Worm (Caenorhabditis elegans) whole organism, L1 larva: ENCODE data around the gene arle-14.

ENCODE experiments used
- C16A3.4 ChIP-seq: fragments of 150-350 bp; optimal IDR thresholded peaks from 2 replicates; lab custom pipeline; 2014; ENCODE audit warnings: missing biosample characterization, missing genetic modification characterization
- aha-1 ChIP-seq: fragments of 150-350 bp; optimal IDR thresholded peaks from 2 replicates; lab custom pipeline; 2014; ENCODE audit warnings: missing biosample characterization, missing genetic modification characterization
- aly-2 ChIP-seq: fragments of 150-350 bp; optimal IDR thresholded peaks from 2 replicates; lab custom pipeline; 2014; ENCODE audit warnings: missing biosample characterization, missing genetic modification characterization
- ama-1 ChIP-seq: fragments of 150-350 bp; optimal IDR thresholded peaks from 2 replicates; lab custom pipeline; 2014
- blmp-1 ChIP-seq: fragments of 150-350 bp; optimal IDR thresholded peaks from 2 replicates; lab custom pipeline; 2014; ENCODE audit warnings: missing biosample characterization, missing genetic modification characterization
- ceh-82 ChIP-seq, 3 experiments: fragments of 150-350 bp in 1 of 3; sonication (generic microtip) in 2 of 3; optimal IDR thresholded peaks; 2 replicates each; lab custom pipeline; 2014 to 2017; ENCODE audit warnings: missing biosample characterization in 3 of 3, missing genetic modification characterization in 3 of 3
- ceh-90 ChIP-seq: sonication (generic microtip); optimal IDR thresholded peaks from 2 replicates; lab custom pipeline; 2016; ENCODE audit warnings: missing genetic modification characterization, missing compliant biosample characterization
- dpl-1 ChIP-seq, 3 experiments: fragments of 150-350 bp in 2 of 3; sonication (generic microtip) in 1 of 3; optimal IDR thresholded peaks; 2 replicates each; lab custom pipeline; 2014 to 2017; ENCODE audit warnings: missing biosample characterization in 3 of 3, missing genetic modification characterization in 3 of 3, missing genetic modification reagents in 3 of 3
- dsc-1 ChIP-seq: sonication (generic microtip); optimal IDR thresholded peaks from 2 replicates; lab custom pipeline; 2016; ENCODE audit warnings: mild to moderate bottlenecking, missing genetic modification characterization, missing compliant biosample characterization
- efl-1 ChIP-seq, 4 experiments: fragments of 150-350 bp; optimal IDR thresholded peaks in 3 of 4; peaks in 1 of 4; 1 replicate in 1 of 4; 2 replicates in 3 of 4; lab custom pipeline; 2014; ENCODE audit warnings: missing biosample characterization in 2 of 4, missing genetic modification characterization in 2 of 4, missing genetic modification reagents in 2 of 4
- egl-13 ChIP-seq: sonication (generic microtip); optimal IDR thresholded peaks from 2 replicates; lab custom pipeline; 2016; ENCODE audit warnings: missing genotype, missing genetic modification reagents, missing genetic modification characterization, missing compliant biosample characterization
- elt-2 ChIP-seq: sonication (generic microtip); optimal IDR thresholded peaks from 2 replicates; lab custom pipeline; 2016; ENCODE audit warnings: missing genetic modification characterization, mild to moderate bottlenecking, inconsistent platforms, missing compliant biosample characterization, missing genetic modification reagents
- elt-3 ChIP-seq, 6 experiments: fragments of 150-350 bp in 1 of 6; sonication (generic microtip); optimal IDR thresholded peaks; 2 replicates each; lab custom pipeline; 2017 to 2018; ENCODE audit warnings: missing biosample characterization in 6 of 6, missing genetic modification characterization in 6 of 6, inconsistent platforms in 1 of 6
- ets-5 ChIP-seq: fragments of 200-800 bp; sonication (Bioruptor generic); IDR thresholded peaks from 2 replicates; pipeline ENCODE4 v1.3.6; 2022; ENCODE audit warnings: missing genetic modification characterization, missing compliant biosample characterization
- grh-1 ChIP-seq: fragments of 200-800 bp; sonication (Bioruptor generic); IDR thresholded peaks from 2 replicates; pipeline ENCODE4 v1.3.6; 2022; ENCODE audit warnings: missing genetic modification reagents, missing genetic modification characterization, missing compliant biosample characterization
- hlh-17 ChIP-seq: fragments of 200-800 bp; sonication (Bioruptor generic); optimal IDR thresholded peaks from 2 replicates; lab custom pipeline; 2018; ENCODE audit warnings: missing genetic modification characterization, mild to moderate bottlenecking, missing compliant biosample characterization, moderate library complexity, borderline replicate concordance
- hpl-2 ChIP-seq: fragments of 150-350 bp; optimal IDR thresholded peaks from 2 replicates; lab custom pipeline; 2014; ENCODE audit warnings: missing biosample characterization, missing genetic modification reagents, missing genetic modification characterization
- irx-1 ChIP-seq: sonication (generic microtip); optimal IDR thresholded peaks from 2 replicates; lab custom pipeline; 2016; ENCODE audit warnings: missing genetic modification characterization, missing compliant biosample characterization
- isw-1 ChIP-seq: fragments of 200-800 bp; sonication (Bioruptor generic); IDR thresholded peaks from 2 replicates; pipeline ENCODE4 v1.3.6; 2022; ENCODE audit warnings: missing genetic modification characterization, missing compliant biosample characterization
- jun-1 ChIP-seq: fragments of 150-350 bp; optimal IDR thresholded peaks from 2 replicates; lab custom pipeline; 2014; ENCODE audit warnings: missing biosample characterization, missing genetic modification reagents, missing genetic modification characterization
- lin-13 ChIP-seq: fragments of 150-350 bp; optimal IDR thresholded peaks from 2 replicates; lab custom pipeline; 2014; ENCODE audit warnings: missing biosample characterization, missing genetic modification reagents, missing genetic modification characterization
- lin-14 ChIP-seq: fragments of 200-800 bp; sonication (Bioruptor generic); optimal IDR thresholded peaks from 2 replicates; lab custom pipeline; 2018; ENCODE audit warnings: mild to moderate bottlenecking, missing genetic modification characterization, moderate library complexity, missing compliant biosample characterization
- lin-15B ChIP-seq: fragments of 150-350 bp; sonication (generic microtip); optimal IDR thresholded peaks from 3 replicates; lab custom pipeline; 2014; ENCODE audit warnings: missing biosample characterization, missing genetic modification characterization
- lin-35 ChIP-seq, 2 experiments: fragments of 150-350 bp; optimal IDR thresholded peaks; 2 replicates each; lab custom pipeline; 2014; ENCODE audit warnings: missing biosample characterization in 2 of 2, missing genetic modification characterization in 2 of 2, missing genetic modification reagents in 2 of 2
- lin-39 ChIP-seq: fragments of 150-350 bp; optimal IDR thresholded peaks from 2 replicates; lab custom pipeline; 2014; ENCODE audit warnings: missing biosample characterization, missing genetic modification reagents, missing genetic modification characterization
- lir-3 ChIP-seq: sonication (generic microtip); optimal IDR thresholded peaks from 2 replicates; lab custom pipeline; 2016; ENCODE audit warnings: mild to moderate bottlenecking, missing genetic modification characterization, moderate library complexity, missing compliant biosample characterization; ENCODE audit not compliant: poor library complexity
- lsy-2 ChIP-seq, 2 experiments: fragments of 150-350 bp; optimal IDR thresholded peaks; 2 replicates each; lab custom pipeline; 2014; ENCODE audit warnings: missing biosample characterization in 2 of 2, missing genetic modification characterization in 2 of 2
- mep-1 ChIP-seq: fragments of 150-350 bp; optimal IDR thresholded peaks from 2 replicates; lab custom pipeline; 2014; ENCODE audit warnings: missing biosample characterization, missing genetic modification characterization
- nhr-11 ChIP-seq: fragments of 150-350 bp; optimal IDR thresholded peaks from 2 replicates; lab custom pipeline; 2014; ENCODE audit warnings: missing biosample characterization, missing genetic modification characterization
- nhr-19 ChIP-seq: fragments of 200-800 bp; sonication (Bioruptor generic); conservative IDR thresholded peaks from 2 replicates; pipeline ENCODE4 v1.3.6; 2022; ENCODE audit warnings: missing genetic modification characterization, missing compliant biosample characterization
- nhr-47 ChIP-seq: sonication (generic microtip); optimal IDR thresholded peaks from 2 replicates; lab custom pipeline; 2016; ENCODE audit warnings: mild to moderate bottlenecking, missing genetic modification characterization, moderate library complexity, missing compliant biosample characterization
- nhr-71 ChIP-seq: sonication (generic microtip); optimal IDR thresholded peaks from 2 replicates; lab custom pipeline; 2016; ENCODE audit warnings: mild to moderate bottlenecking, missing genetic modification characterization, moderate library complexity, missing compliant biosample characterization
- nhr-85 ChIP-seq: sonication (generic microtip); peaks from one replicate; lab custom pipeline; 2016; ENCODE audit warnings: missing genetic modification characterization, inconsistent platforms, missing compliant biosample characterization
- nhr-90 ChIP-seq: sonication (generic microtip); optimal IDR thresholded peaks from 2 replicates; lab custom pipeline; 2016; ENCODE audit warnings: mild to moderate bottlenecking, missing genetic modification characterization, missing compliant biosample characterization; ENCODE audit not compliant: poor library complexity
- snu-23 ChIP-seq: sonication (generic microtip); optimal IDR thresholded peaks from 2 replicates; lab custom pipeline; 2016; ENCODE audit warnings: missing genetic modification characterization, missing compliant biosample characterization
- sptf-1 ChIP-seq: fragments of 150-350 bp; optimal IDR thresholded peaks from 2 replicates; lab custom pipeline; 2014; ENCODE audit warnings: missing biosample characterization, missing genetic modification characterization
- sup-37 ChIP-seq: fragments of 200-800 bp; sonication (Bioruptor generic); optimal IDR thresholded peaks from 2 replicates; lab custom pipeline; 2018; ENCODE audit warnings: mild to moderate bottlenecking, missing genetic modification characterization, missing compliant biosample characterization
- swsn-7 ChIP-seq: sonication (generic microtip); optimal IDR thresholded peaks from 2 replicates; lab custom pipeline; 2016; ENCODE audit warnings: missing genetic modification characterization, missing compliant biosample characterization
- tbx-2 ChIP-seq: sonication (generic microtip); optimal IDR thresholded peaks from 2 replicates; lab custom pipeline; 2016; ENCODE audit warnings: missing genetic modification characterization, missing compliant biosample characterization
- tlp-1 ChIP-seq: fragments of 150-350 bp; optimal IDR thresholded peaks from 2 replicates; lab custom pipeline; 2014; ENCODE audit warnings: missing biosample characterization, missing genetic modification characterization
- unc-130 ChIP-seq: fragments of 150-350 bp; optimal IDR thresholded peaks from 2 replicates; lab custom pipeline; 2017; ENCODE audit warnings: missing biosample characterization, missing genetic modification characterization, inconsistent platforms
- unc-30 ChIP-seq: sonication (generic microtip); optimal IDR thresholded peaks from 2 replicates; lab custom pipeline; 2017; ENCODE audit warnings: missing biosample characterization, missing genetic modification characterization
- unc-86 ChIP-seq: sonication (generic microtip); optimal IDR thresholded peaks from 2 replicates; lab custom pipeline; 2016; ENCODE audit warnings: missing genetic modification characterization, missing compliant biosample characterization
- unc-98 ChIP-seq: fragments of 200-800 bp; sonication (Bioruptor generic); IDR thresholded peaks from 2 replicates; pipeline ENCODE4 v1.3.6; 2022; ENCODE audit warnings: missing genetic modification characterization, missing compliant biosample characterization
- vab-15 ChIP-seq: sonication (generic microtip); optimal IDR thresholded peaks from 2 replicates; lab custom pipeline; 2017; ENCODE audit warnings: missing genotype, mild to moderate bottlenecking, missing genetic modification characterization, missing compliant biosample characterization
- xbp-1 ChIP-seq: sonication (generic microtip); optimal IDR thresholded peaks from 2 replicates; lab custom pipeline; 2016; ENCODE audit warnings: missing genetic modification characterization, missing compliant biosample characterization
- zip-4 ChIP-seq: fragments of 200-800 bp; sonication (Bioruptor generic); optimal IDR thresholded peaks from 2 replicates; lab custom pipeline; 2018; ENCODE audit warnings: mild to moderate bottlenecking, missing genetic modification characterization, moderate library complexity, missing compliant biosample characterization
- ztf-4 ChIP-seq: fragments of 150-350 bp; optimal IDR thresholded peaks from 2 replicates; lab custom pipeline; 2014; ENCODE audit warnings: missing biosample characterization, missing genetic modification characterization

The arle-14 gene

ce11 chrIII:5692690-5693089, at the start of gene arle-14, which contains the start of gene abi-1:
TSS of gene arle-14 (plus strand) at chrIII:5692906.
TSS of gene abi-1 (minus strand) at chrIII:5692740.
- peak; percentile 24 for TF ChIP-seq snu-23 (GFP tag; lab: Kevin White, UChicago)
- TF ChIP-seq ets-5 (GFP tag; lab: Robert Waterston, UW): no peak
- peak; percentile 10 for TF ChIP-seq nhr-90 (tag; lab: Kevin White, UChicago)
- TF ChIP-seq nhr-71 (tag; lab: Kevin White, UChicago): peak; percentile 42
- TF ChIP-seq efl-1 (optimal IDR thresholded peaks at IDR 0.05; lab: Kevin White, UChicago): peak; percentile 8 to 32
- peak; percentile 3 to 83 for TF ChIP-seq efl-1 (GFP tag; optimal IDR thresholded peaks at IDR 0.05 in 1 of 2; lab: Kevin White, UChicago)
- peak; percentile 18 for TF ChIP-seq mep-1 (tag; lab: Kevin White, UChicago)
- no peak for TF ChIP-seq zip-4
- peak; percentile 30 for TF ChIP-seq xbp-1 (tag; lab: Kevin White, UChicago)
- TF ChIP-seq irx-1 (tag; lab: Kevin White, UChicago): no peak
- peak; percentile 2 for TF ChIP-seq tbx-2
- TF ChIP-seq nhr-47 (tag; lab: Kevin White, UChicago): peak; percentile 21
- peak in 2 of 3 experiments; percentile 22 to 32 for TF ChIP-seq dpl-1 (GFP tag; optimal IDR thresholded peaks at IDR 0.05; lab: Kevin White, UChicago)
- peak; percentile 17 to 22 for TF ChIP-seq lin-35 (GFP tag; optimal IDR thresholded peaks at IDR 0.05; lab: Kevin White, UChicago)
- peak; percentile 3 to 30 for TF ChIP-seq lsy-2 (tag; optimal IDR thresholded peaks at IDR 0.05; lab: Kevin White, UChicago)
- TF ChIP-seq unc-30 (tag; lab: Kevin White, UChicago): no peak
- no peak for TF ChIP-seq unc-86
- TF ChIP-seq nhr-85 (tag; lab: Kevin White, UChicago): peak; percentile 37
- TF ChIP-seq blmp-1 (tag; lab: Kevin White, UChicago): no peak
- TF ChIP-seq ztf-4 (tag; lab: Kevin White, UChicago): no peak
- peak; percentile 29 for TF ChIP-seq swsn-7 (tag; lab: Kevin White, UChicago)
- peak; percentile 50 for TF ChIP-seq dsc-1 (tag; lab: Kevin White, UChicago)
- peak; percentile 9 for TF ChIP-seq unc-130
- TF ChIP-seq ama-1 (lab: Kevin White, UChicago): no peak
- no peak for TF ChIP-seq ceh-82 (tag; optimal IDR thresholded peaks at IDR 0.05; lab: Kevin White, UChicago)

- TF ChIP-seq jun-1 (tag; lab: Kevin White, UChicago) (no peak), xbp-1 (tag; lab: Kevin White, UChicago) (peak; percentile 26), dpl-1 (GFP tag; optimal IDR thresholded peaks at IDR 0.05; lab: Kevin White, UChicago) (no peak), sup-37 (GFP tag; lab: Kevin White, UChicago) (no peak), hpl-2 (no peak), unc-98 (no peak), sptf-1 (tag; lab: Kevin White, UChicago) (no peak), swsn-7 (tag; lab: Kevin White, UChicago) (peak; percentile 44), ceh-90 (no peak), dsc-1 (tag; lab: Kevin White, UChicago) (no peak), nhr-19 (GFP tag; lab: Robert Waterston, UW) (peak; percentile 63), ama-1 (lab: Kevin White, UChicago) (peak; percentile 75), blmp-1 (tag; lab: Kevin White, UChicago) (no peak), lin-13 (GFP tag; lab: Kevin White, UChicago) (no peak), nhr-11 (no peak), lin-39 (tag; lab: Kevin White, UChicago) (peak; percentile 25), irx-1 (tag; lab: Kevin White, UChicago) (peak; percentile 52), grh-1 (GFP tag; lab: Robert Waterston, UW) (no peak; the same call in 1 of the 2 replicates), lin-15B (no peak), snu-23 (GFP tag; lab: Kevin White, UChicago) (peak; percentile 54), tlp-1 (tag; lab: Kevin White, UChicago) (no peak), isw-1 (GFP tag; lab: Robert Waterston, UW) (no peak), mep-1 (tag; lab: Kevin White, UChicago) (no peak), elt-2 (tag; lab: Kevin White, UChicago) (peak; percentile 71), lin-14 (peak; percentile 44), ets-5 (GFP tag; lab: Robert Waterston, UW) (no peak), elt-3 (tag; optimal IDR thresholded peaks at IDR 0.05; lab: Kevin White, UChicago) (no peak), hlh-17 (GFP tag; lab: Kevin White, UChicago) (no peak), ztf-4 (tag; lab: Kevin White, UChicago) (no peak), vab-15 (tag; lab: Kevin White, UChicago) (no peak), C16A3.4 (tag; lab: Kevin White, UChicago) (no peak), aha-1 (tag; lab: Kevin White, UChicago) (no peak), tbx-2 (no peak), lir-3 (peak; percentile 20), egl-13 (tag; lab: Kevin White, UChicago) (no peak), aly-2 (tag; lab: Kevin White, UChicago) (no peak), efl-1 (optimal IDR thresholded peaks at IDR 0.05; lab: Kevin White, UChicago) (peak; percentile 25 to 48), efl-1 (GFP tag; optimal IDR thresholded peaks at IDR 0.05 in 1 of 2; lab: Kevin White, UChicago) (peak in 1 of 2 experiments; percentile 93)
Observed at ce11 chrIII:5653692-5654105, 39.0 kb upstream of the arle-14 start.
